Worm (Caenorhabditis elegans): Measurements from ENCODE around the gene Y116A8C.20.
"Not testable (repeated sequence)": the region's sequence is repeated elsewhere in the genome, so short reads cannot be mapped to it uniquely, and the experiment has no call there.

- not testable (repeated sequence) for TF ChIP-seq F13C5.2 (tag; optimal IDR thresholded peaks at IDR 0.05); sea-1 (GFP tag; conservative IDR thresholded peaks at IDR 0.05); ama-1 (optimal IDR thresholded peaks at IDR 0.05); tra-4 (tag; optimal IDR thresholded peaks at IDR 0.05); scrt-1 (GFP tag; IDR thresholded peaks at IDR 0.05); hnd-1 (tag; optimal IDR thresholded peaks at IDR 0.05); tbx-37 (GFP tag; conservative IDR thresholded peaks at IDR 0.05); ceh-36 (tag; optimal IDR thresholded peaks at IDR 0.05); hmbx-1 (tag; optimal IDR thresholded peaks at IDR 0.05)
Observed at ce11 chrIV:17076000-17076399, 35.3 kb downstream of the Y116A8C.20 start.
